Fruit fly (Drosophila melanogaster) whole organism, embryonic: ENCODE data around the gene D.

Source experiments
- Adf1 ChIP-seq: fragments of 200-800 bp; sonication (Bioruptor generic); IDR thresholded peaks from 2 replicates; pipeline ENCODE4 v1.3.6; 2022; ENCODE audit warnings: missing biosample characterization, missing genetic modification characterization
- Asciz ChIP-seq: fragments of 200-800 bp; sonication (Bioruptor generic); optimal IDR thresholded peaks from 2 replicates; lab custom pipeline; 2017; ENCODE audit warnings: missing biosample characterization, mild to moderate bottlenecking, missing genetic modification characterization, missing genetic modification reagents
- Atf6 ChIP-seq: fragments of 200-800 bp; sonication (Bioruptor generic); IDR thresholded peaks from 2 replicates; pipeline ENCODE4 v1.3.6; 2022; ENCODE audit warnings: missing biosample characterization, missing genetic modification characterization
- Bdp1 ChIP-seq: fragments of 200-800 bp; sonication (Bioruptor generic); optimal IDR thresholded peaks from 3 replicates; lab custom pipeline; 2016; ENCODE audit warnings: missing biosample characterization, missing genetic modification characterization
- CG10654 ChIP-seq: fragments of 200-800 bp; sonication (Bioruptor generic); optimal IDR thresholded peaks from 2 replicates; lab custom pipeline; 2016; ENCODE audit warnings: missing biosample characterization, missing genetic modification characterization
- CG10959 ChIP-seq: fragments of 200-800 bp; sonication (Bioruptor generic); IDR thresholded peaks from 2 replicates; pipeline ENCODE4 v1.3.6; 2022; ENCODE audit warnings: missing biosample characterization, missing genetic modification characterization
- CG12659 ChIP-seq: fragments of 200-800 bp; sonication (Bioruptor generic); optimal IDR thresholded peaks from 3 replicates; lab custom pipeline; 2017; ENCODE audit warnings: mild to moderate bottlenecking, missing biosample characterization, missing genetic modification reagents, missing genetic modification characterization
- CG13296 ChIP-seq: fragments of 200-800 bp; sonication (Bioruptor generic); optimal IDR thresholded peaks from 3 replicates; lab custom pipeline; 2018; ENCODE audit warnings: missing biosample characterization, mild to moderate bottlenecking, missing genetic modification characterization
- CG14050 ChIP-seq: fragments of 200-800 bp; sonication (Bioruptor generic); IDR thresholded peaks from 3 replicates; pipeline ENCODE4 v1.3.6; 2022; ENCODE audit warnings: missing biosample characterization, missing genetic modification characterization
- CG3838 ChIP-seq: fragments of 200-800 bp; sonication (Bioruptor generic); optimal IDR thresholded peaks from 3 replicates; lab custom pipeline; 2016; ENCODE audit warnings: missing biosample characterization, missing genetic modification characterization
- CG7556 ChIP-seq: fragments of 200-800 bp; sonication (Bioruptor generic); optimal IDR thresholded peaks from 2 replicates; lab custom pipeline; 2017; ENCODE audit warnings: missing biosample characterization, mild to moderate bottlenecking, missing genetic modification characterization
- CG8089 ChIP-seq: fragments of 200-800 bp; sonication (Bioruptor generic); optimal IDR thresholded peaks from 3 replicates; lab custom pipeline; 2016; ENCODE audit warnings: missing biosample characterization, missing genetic modification characterization
- CG8359 ChIP-seq: fragments of 200-800 bp; sonication (Bioruptor generic); optimal IDR thresholded peaks from 2 replicates; lab custom pipeline; 2017; ENCODE audit warnings: missing biosample characterization, mild to moderate bottlenecking, missing genetic modification characterization, borderline replicate concordance
- CG8388 ChIP-seq: fragments of 200-800 bp; sonication (Bioruptor generic); optimal IDR thresholded peaks from 2 replicates; lab custom pipeline; 2019; ENCODE audit warnings: missing biosample characterization, mild to moderate bottlenecking, missing genetic modification characterization, moderate library complexity
- D ChIP-seq, 2 experiments: fragments of 200-800 bp in 1 of 2; fragments of >200 bp in 1 of 2; sonication (Bioruptor generic) in 1 of 2; optimal IDR thresholded peaks; 2 replicates in 1 of 2; 3 replicates in 1 of 2; lab custom pipeline; 2017; ENCODE audit warnings: mild to moderate bottlenecking in 1 of 2, missing biosample characterization in 1 of 2, missing genetic modification characterization in 1 of 2, missing genetic modification reagents in 1 of 2
- Dip2 ChIP-seq: fragments of 200-800 bp; sonication (Bioruptor generic); IDR thresholded peaks from 2 replicates; pipeline ENCODE4 v1.3.6; 2022; ENCODE audit warnings: missing biosample characterization, missing genetic modification characterization
- Dip3 ChIP-seq: fragments of 200-800 bp; sonication (Bioruptor generic); optimal IDR thresholded peaks from 3 replicates; lab custom pipeline; 2016; ENCODE audit warnings: missing biosample characterization, missing genetic modification characterization
- ERR ChIP-seq: fragments of 200-800 bp; sonication (Bioruptor generic); optimal IDR thresholded peaks from 2 replicates; lab custom pipeline; 2016; ENCODE audit warnings: missing biosample characterization, missing genetic modification characterization
- H2.0 ChIP-seq: fragments of 200-800 bp; sonication (Bioruptor generic); IDR thresholded peaks from 2 replicates; pipeline ENCODE4 v1.3.6; 2022; ENCODE audit warnings: missing biosample characterization, missing genetic modification characterization
- Hr51 ChIP-seq, 2 experiments: fragments of 200-800 bp; sonication (Bioruptor generic); optimal IDR thresholded peaks; 2 replicates in 1 of 2; 3 replicates in 1 of 2; lab custom pipeline; 2016 to 2018; ENCODE audit warnings: missing biosample characterization in 2 of 2, missing genetic modification characterization in 2 of 2, mild to moderate bottlenecking in 1 of 2, moderate library complexity in 1 of 2
- NC2α ChIP-seq: fragments of 200-800 bp; sonication (Bioruptor generic); optimal IDR thresholded peaks from 2 replicates; lab custom pipeline; 2016; ENCODE audit warnings: missing biosample characterization, missing genetic modification characterization
- NfI ChIP-seq: fragments of 200-800 bp; sonication (Bioruptor generic); optimal IDR thresholded peaks from 3 replicates; lab custom pipeline; 2018; ENCODE audit warnings: missing biosample characterization, mild to moderate bottlenecking, missing genetic modification characterization, moderate library complexity
- Ptx1 ChIP-seq: fragments of 200-800 bp; sonication (Bioruptor generic); IDR thresholded peaks from 2 replicates; pipeline ENCODE4 v1.3.6; 2022; ENCODE audit warnings: missing biosample characterization, missing genetic modification characterization
- Usf ChIP-seq: fragments of 200-800 bp; sonication (Bioruptor generic); optimal IDR thresholded peaks from 2 replicates; lab custom pipeline; 2017; ENCODE audit warnings: missing genotype, missing biosample characterization, missing genetic modification characterization
- Xrp1 ChIP-seq: fragments of 200-800 bp; sonication (Bioruptor generic); IDR thresholded peaks from 2 replicates; pipeline ENCODE4 v1.3.6; 2022; ENCODE audit warnings: missing biosample characterization, missing genetic modification characterization
- aop ChIP-seq: fragments of 200-800 bp; sonication (Bioruptor generic); IDR thresholded peaks from 2 replicates; pipeline ENCODE4 v1.3.6; 2022; ENCODE audit warnings: missing biosample characterization, missing genetic modification characterization
- br ChIP-seq: fragments of >200 bp; optimal IDR thresholded peaks from 2 replicates; lab custom pipeline; 2017
- cato ChIP-seq: fragments of 200-800 bp; sonication (Bioruptor generic); optimal IDR thresholded peaks from 2 replicates; lab custom pipeline; 2016; ENCODE audit warnings: missing biosample characterization, missing genetic modification characterization, borderline replicate concordance
- cg ChIP-seq: fragments of 200-800 bp; sonication (Bioruptor generic); optimal IDR thresholded peaks from 3 replicates; lab custom pipeline; 2019; ENCODE audit warnings: missing biosample characterization, mild to moderate bottlenecking, missing genetic modification characterization, moderate library complexity
- dimm ChIP-seq: fragments of 200-800 bp; sonication (Bioruptor generic); IDR thresholded peaks from 2 replicates; pipeline ENCODE4 v1.3.6; 2022; ENCODE audit warnings: missing biosample characterization, missing genetic modification characterization
- disco-r ChIP-seq: fragments of 200-800 bp; sonication (Bioruptor generic); optimal IDR thresholded peaks from 2 replicates; lab custom pipeline; 2016; ENCODE audit warnings: missing biosample characterization, missing genetic modification characterization
- dmrt99B ChIP-seq: fragments of 200-800 bp; sonication (Bioruptor generic); optimal IDR thresholded peaks from 2 replicates; lab custom pipeline; 2018; ENCODE audit warnings: missing biosample characterization, mild to moderate bottlenecking, missing genetic modification characterization, moderate library complexity
- fd96Cb ChIP-seq: fragments of 200-800 bp; sonication (Bioruptor generic); optimal IDR thresholded peaks from 2 replicates; lab custom pipeline; 2018; ENCODE audit warnings: missing biosample characterization, mild to moderate bottlenecking, missing genetic modification characterization, moderate library complexity
- gcm ChIP-seq: fragments of 200-800 bp; sonication (Bioruptor generic); optimal IDR thresholded peaks from 2 replicates; lab custom pipeline; 2019; ENCODE audit warnings: missing biosample characterization, mild to moderate bottlenecking, missing genetic modification characterization, moderate library complexity
- ind ChIP-seq: fragments of 200-800 bp; sonication (Bioruptor generic); optimal IDR thresholded peaks from 3 replicates; lab custom pipeline; 2016; ENCODE audit warnings: missing biosample characterization, missing genetic modification characterization
- insv ChIP-seq, 2 experiments: fragments of 200-800 bp; sonication (Bioruptor generic); optimal IDR thresholded peaks; 3 replicates each; lab custom pipeline; 2016 to 2018; ENCODE audit warnings: missing biosample characterization in 2 of 2, missing genetic modification characterization in 2 of 2
- oc ChIP-seq: fragments of 200-800 bp; sonication (Bioruptor generic); optimal IDR thresholded peaks from 2 replicates; lab custom pipeline; 2018; ENCODE audit warnings: missing biosample characterization, mild to moderate bottlenecking, missing genetic modification characterization, moderate library complexity
- odd ChIP-seq: fragments of 200-800 bp; sonication (Bioruptor generic); optimal IDR thresholded peaks from 2 replicates; lab custom pipeline; 2017; ENCODE audit warnings: missing biosample characterization, mild to moderate bottlenecking, missing genetic modification characterization
- onecut ChIP-seq: fragments of 200-800 bp; sonication (Bioruptor generic); IDR thresholded peaks from 2 replicates; pipeline ENCODE4 v1.3.6; 2022; ENCODE audit warnings: missing biosample characterization, missing genetic modification characterization
- row ChIP-seq: fragments of 200-800 bp; sonication (Bioruptor generic); IDR thresholded peaks from 3 replicates; pipeline ENCODE4 v1.3.6; 2022; ENCODE audit warnings: missing biosample characterization, missing genetic modification characterization
- scrt ChIP-seq: fragments of 200-800 bp; sonication (Bioruptor generic); optimal IDR thresholded peaks from 2 replicates; lab custom pipeline; 2018; ENCODE audit warnings: missing biosample characterization, mild to moderate bottlenecking, missing genetic modification characterization, moderate library complexity
- sens-2 ChIP-seq: fragments of 200-800 bp; sonication (Bioruptor generic); IDR thresholded peaks from 2 replicates; pipeline ENCODE4 v1.3.6; 2022; ENCODE audit warnings: missing biosample characterization, missing genetic modification characterization
- so ChIP-seq: fragments of 200-800 bp; sonication (Bioruptor generic); IDR thresholded peaks from 3 replicates; pipeline ENCODE4 v1.3.6; 2022; ENCODE audit warnings: missing biosample characterization, missing genetic modification characterization
- sug ChIP-seq: fragments of 200-800 bp; optimal IDR thresholded peaks from 2 replicates; lab custom pipeline; 2019; ENCODE audit warnings: missing biosample characterization, mild to moderate bottlenecking, missing genetic modification characterization, moderate library complexity
- tap ChIP-seq: fragments of 200-800 bp; optimal IDR thresholded peaks from 3 replicates; lab custom pipeline; 2019; ENCODE audit warnings: missing biosample characterization, mild to moderate bottlenecking, missing genetic modification characterization, moderate library complexity
- trem ChIP-seq: fragments of 200-800 bp; optimal IDR thresholded peaks from 3 replicates; lab custom pipeline; 2019; ENCODE audit warnings: missing biosample characterization, mild to moderate bottlenecking, missing genetic modification characterization, moderate library complexity
- ttk ChIP-seq: fragments of 200-800 bp; sonication (Bioruptor generic); IDR thresholded peaks from 2 replicates; pipeline ENCODE4 v2.1.2; 2022; ENCODE audit warnings: missing biosample characterization, missing genetic modification characterization
- tup ChIP-seq: fragments of 200-800 bp; sonication (Bioruptor generic); optimal IDR thresholded peaks from 2 replicates; lab custom pipeline; 2016; ENCODE audit warnings: missing biosample characterization, mild to moderate bottlenecking, missing genetic modification characterization, moderate library complexity
- tx ChIP-seq: fragments of 200-800 bp; sonication (Bioruptor generic); optimal IDR thresholded peaks from 2 replicates; lab custom pipeline; 2016; ENCODE audit warnings: missing biosample characterization, missing genetic modification characterization
- wek ChIP-seq: fragments of 200-800 bp; sonication (Bioruptor generic); optimal IDR thresholded peaks from 3 replicates; lab custom pipeline; 2018; ENCODE audit warnings: missing biosample characterization, mild to moderate bottlenecking, missing genetic modification characterization, moderate library complexity

The D gene

dm6 chr3L:14217677-14218254, 39.3 kb upstream of the D start, which contains the start of gene CG7768 (continued):
- TF ChIP-seq CG8359 (GFP tag; lab: Kevin White, UChicago): no peak
- no peak for TF ChIP-seq Usf (GFP tag; lab: Kevin White, UChicago)
- TF ChIP-seq so (GFP tag; lab: Robert Waterston, UW): no peak
- peak; percentile 55 for TF ChIP-seq CG12659 (GFP tag; lab: Kevin White, UChicago)
- no peak for TF ChIP-seq fd96Cb (tag; lab: Kevin White, UChicago)
- TF ChIP-seq disco-r (GFP tag; lab: Kevin White, UChicago): peak; percentile 47
- TF ChIP-seq CG10654 (GFP tag; lab: Kevin White, UChicago): peak; percentile 39
- peak; percentile 37 for TF ChIP-seq onecut (GFP tag; lab: Robert Waterston, UW)
- TF ChIP-seq ERR (GFP tag; lab: Kevin White, UChicago): no peak
- TF ChIP-seq CG8089: no peak
- peak; percentile 22 for TF ChIP-seq sug (tag; lab: Kevin White, UChicago)
- TF ChIP-seq wek (GFP tag; lab: Kevin White, UChicago): peak; percentile 5
- peak; percentile 7 for TF ChIP-seq Dip3 (GFP tag; lab: Kevin White, UChicago)
- no peak for TF ChIP-seq CG8388 (GFP tag; lab: Kevin White, UChicago)
- no peak for TF ChIP-seq row (GFP tag; lab: Robert Waterston, UW)
- no peak for TF ChIP-seq trem (tag; lab: Kevin White, UChicago)
- TF ChIP-seq dimm (GFP tag; lab: Robert Waterston, UW): no peak
- TF ChIP-seq odd (GFP tag; lab: Kevin White, UChicago): peak; percentile 69
- peak; percentile 56 for TF ChIP-seq dmrt99B (tag; lab: Kevin White, UChicago)
- TF ChIP-seq br (lab: Kevin White, UChicago): no peak
- TF ChIP-seq sens-2 (GFP tag; lab: Robert Waterston, UW): no peak
- no peak for TF ChIP-seq Xrp1 (GFP tag; lab: Robert Waterston, UW)
- peak; percentile 84 for TF ChIP-seq CG13296 (GFP tag; lab: Kevin White, UChicago)
- TF ChIP-seq tap (tag; lab: Kevin White, UChicago): peak; percentile 66
- TF ChIP-seq Atf6: no peak
- TF ChIP-seq scrt: peak; percentile 61
- TF ChIP-seq Dip2 (GFP tag; lab: Robert Waterston, UW): no peak
- no peak for TF ChIP-seq Ptx1 (GFP tag; lab: Robert Waterston, UW)
- TF ChIP-seq Adf1 (GFP tag; lab: Robert Waterston, UW): 0 out of 2 replicates have a peak, but pooled peaks have one; percentile 25
- no peak for TF ChIP-seq D (optimal IDR thresholded peaks at IDR 0.05; lab: Kevin White, UChicago)
- TF ChIP-seq D (GFP tag; optimal IDR thresholded peaks at IDR 0.05; lab: Kevin White, UChicago): peak; percentile 12
- no peak for TF ChIP-seq ind (GFP tag; lab: Kevin White, UChicago)
- no peak for TF ChIP-seq H2.0 (GFP tag; lab: Robert Waterston, UW)
- TF ChIP-seq Hr51 (GFP tag; optimal IDR thresholded peaks at IDR 0.05; lab: Kevin White, UChicago): peak in 1 of 2 experiments; percentile 19
- TF ChIP-seq cato (GFP tag; lab: Kevin White, UChicago): no peak
- TF ChIP-seq oc (tag; lab: Kevin White, UChicago): no peak
- TF ChIP-seq CG3838: peak; percentile 28
- no peak for TF ChIP-seq aop (GFP tag; lab: Robert Waterston, UW)
- TF ChIP-seq tx (GFP tag; lab: Kevin White, UChicago): peak; percentile 11
- TF ChIP-seq Asciz (GFP tag; lab: Kevin White, UChicago): peak; percentile 66
- TF ChIP-seq CG14050 (GFP tag; lab: Robert Waterston, UW): 0 out of 3 replicates have a peak, but pooled peaks have one; percentile 14
- peak; percentile 38 for TF ChIP-seq CG7556 (GFP tag; lab: Kevin White, UChicago)
- TF ChIP-seq Bdp1: no peak
- no peak for TF ChIP-seq gcm (GFP tag; lab: Kevin White, UChicago)
- TF ChIP-seq insv (GFP tag; optimal IDR thresholded peaks at IDR 0.05; lab: Kevin White, UChicago): peak in 1 of 2 experiments; percentile 14
- TF ChIP-seq ttk (GFP tag; lab: Robert Waterston, UW): no peak
- no peak for TF ChIP-seq cg
- peak; percentile 56 for TF ChIP-seq NfI (GFP tag; lab: Kevin White, UChicago)
- no peak for TF ChIP-seq CG10959 (GFP tag; lab: Robert Waterston, UW)
- no peak for TF ChIP-seq NC2α (GFP tag; lab: Kevin White, UChicago)
- no peak for TF ChIP-seq tup
